Worm (Caenorhabditis elegans): Measurements from ENCODE around the gene C03B1.9.

The C03B1.9 gene

DNA sequence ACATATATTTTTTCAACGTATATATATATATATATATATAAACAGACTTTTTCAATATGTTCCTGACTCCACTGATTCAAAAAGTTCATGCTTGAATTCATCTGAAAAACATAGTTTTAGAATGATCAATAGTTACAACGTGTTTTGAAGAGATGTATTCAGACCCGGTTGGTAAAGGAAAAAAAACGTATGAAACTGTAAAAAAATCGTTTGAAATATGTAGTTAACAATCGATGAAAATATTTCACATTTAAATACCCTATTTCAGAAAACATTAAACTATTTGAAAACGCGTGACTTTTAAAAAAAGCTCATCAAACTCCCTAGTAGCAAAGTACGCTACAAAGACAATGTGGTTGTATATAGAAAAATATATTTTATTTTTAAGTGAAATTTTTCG lies 13.7 kb upstream of the C03B1.9 start, which contains the start of gene C03B1.14:
Gene C03B1.14, minus strand, starts transcription at position 101 of the 400 bp plus-strand sequence.
- TF ChIP-seq lin-15B (tag; optimal IDR thresholded peaks at IDR 0.05) = no peak
- no peak for TF ChIP-seq fkh-10 (GFP tag; optimal IDR thresholded peaks at IDR 0.05)
- TF ChIP-seq C16A3.4 (tag; optimal IDR thresholded peaks at IDR 0.05) = no peak
- TF ChIP-seq egl-27 (tag; optimal IDR thresholded peaks at IDR 0.05) = no peak
- no peak for TF ChIP-seq nhr-28 (tag; optimal IDR thresholded peaks at IDR 0.05)
- no peak for TF ChIP-seq ztf-4 (tag; optimal IDR thresholded peaks at IDR 0.05)
- no peak for TF ChIP-seq Y116A8C.19 (tag; optimal IDR thresholded peaks at IDR 0.05; ENCODE audit: borderline replicate concordance)
- no peak for TF ChIP-seq nhr-237 (tag; optimal IDR thresholded peaks at IDR 0.05)
- no peak for TF ChIP-seq unc-86 (tag; optimal IDR thresholded peaks at IDR 0.05)
- TF ChIP-seq rnt-1 (tag; optimal IDR thresholded peaks at IDR 0.05) = no peak
- TF ChIP-seq unc-98 (GFP tag; IDR thresholded peaks at IDR 0.05) = no peak
- TF ChIP-seq zip-4 (GFP tag; optimal IDR thresholded peaks at IDR 0.05) = no peak

ce11 chrX:6360077-6360476 lies 13.2 kb upstream of the C03B1.9 start:
- TF ChIP-seq mdl-1 (tag; optimal IDR thresholded peaks at IDR 0.05) (no peak), egl-13 (tag; optimal IDR thresholded peaks at IDR 0.05) (no peak), Y116A8C.19 (tag; optimal IDR thresholded peaks at IDR 0.05; ENCODE audit: borderline replicate concordance) (no peak), vab-15 (tag; optimal IDR thresholded peaks at IDR 0.05) (no peak), zip-4 (GFP tag; optimal IDR thresholded peaks at IDR 0.05) (no peak), C34B4.2 (tag; optimal IDR thresholded peaks at IDR 0.05) (no peak)

- TF ChIP-seq nhr-76 (tag; optimal IDR thresholded peaks at IDR 0.05) (no peak), jun-1 (tag; optimal IDR thresholded peaks at IDR 0.05) (no peak), alr-1 (tag; optimal IDR thresholded peaks at IDR 0.05; ENCODE audit: borderline replicate concordance) (no peak), tbx-2 (tag; optimal IDR thresholded peaks at IDR 0.05) (no peak), ceh-63 (GFP tag; optimal IDR thresholded peaks at IDR 0.05) (no peak), ztf-11 (tag; optimal IDR thresholded peaks at IDR 0.05) (no peak), F16B12.6 (tag; optimal IDR thresholded peaks at IDR 0.05) (no peak), nhr-90 (tag; optimal IDR thresholded peaks at IDR 0.05; ENCODE audit: poor library complexity) (no peak), ceh-90 (tag; optimal IDR thresholded peaks at IDR 0.05) (no peak), nhr-85 (tag) (no peak), nhr-19 (GFP tag; conservative IDR thresholded peaks at IDR 0.05) (no peak), aha-1 (tag; optimal IDR thresholded peaks at IDR 0.05) (no peak), efl-1 (optimal IDR thresholded peaks at IDR 0.05) (no peak), efl-1 (GFP tag; optimal IDR thresholded peaks at IDR 0.05 in 1 of 2) (no peak)
These were observed 10.9 kb upstream of the C03B1.9 start, which contains the start of gene C03B1.10 for ce11 chrX:6357772-6358171. Gene C03B1.10, minus strand, starts transcription at chrX:6357872.

DNA sequence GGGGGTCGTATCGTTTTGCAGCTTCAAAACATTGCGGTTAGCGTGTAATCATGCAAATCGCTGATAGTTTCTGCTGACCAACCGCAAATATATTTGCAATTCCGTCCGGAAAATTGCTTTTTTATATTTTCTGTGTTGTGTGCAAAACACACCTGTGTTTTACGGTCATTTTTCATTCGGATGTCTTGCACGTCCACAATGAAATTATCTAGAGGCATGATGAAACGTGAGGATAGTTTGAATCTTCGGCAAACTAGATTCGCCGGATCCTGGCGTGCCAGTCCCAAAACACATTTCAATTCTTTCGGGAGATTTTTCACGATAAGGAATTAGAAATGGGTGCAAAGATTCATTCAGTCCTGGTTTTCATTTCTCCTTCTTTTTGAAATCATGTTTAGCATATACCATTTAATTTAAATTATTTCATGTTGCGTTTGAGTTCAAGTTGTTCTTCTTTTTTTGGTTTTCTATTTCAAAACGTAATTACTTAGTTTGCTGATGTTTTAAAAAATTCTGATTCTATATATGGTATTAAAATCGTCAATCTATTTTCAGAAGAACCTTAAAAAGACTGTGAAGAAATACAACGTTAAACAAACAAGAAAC lies 8.2 kb upstream of the C03B1.9 start, which contains the start of gene C03B1.5:
Gene C03B1.5, plus strand, starts transcription at position 556 of the 606 bp plus-strand sequence.
- TF ChIP-seq nhr-76 (tag; optimal IDR thresholded peaks at IDR 0.05) (no peak), efl-1 (optimal IDR thresholded peaks at IDR 0.05) (no peak), efl-1 (GFP tag; optimal IDR thresholded peaks at IDR 0.05 in 1 of 2) (peak in 1 of 2 experiments; percentile 91), elt-2 (tag; optimal IDR thresholded peaks at IDR 0.05) (peak; percentile 15), vab-15 (tag; optimal IDR thresholded peaks at IDR 0.05) (no peak), sptf-1 (tag; optimal IDR thresholded peaks at IDR 0.05) (no peak)

- TF ChIP-seq fkh-4 (tag; optimal IDR thresholded peaks at IDR 0.05; ENCODE audit: borderline replicate concordance) (no peak), fkh-10 (GFP tag; optimal IDR thresholded peaks at IDR 0.05) (no peak), nhr-20 (tag; optimal IDR thresholded peaks at IDR 0.05) (peak; percentile 3), pag-3 (tag; optimal IDR thresholded peaks at IDR 0.05; ENCODE audit: borderline replicate concordance, insufficient read depth) (no peak), nhr-77 (tag; optimal IDR thresholded peaks at IDR 0.05) (no peak), sptf-1 (tag; optimal IDR thresholded peaks at IDR 0.05) (no peak), nhr-47 (tag; optimal IDR thresholded peaks at IDR 0.05) (no peak), unc-86 (tag; optimal IDR thresholded peaks at IDR 0.05) (no peak), sox-4 (tag; optimal IDR thresholded peaks at IDR 0.05) (peak; percentile 43), aha-1 (tag; optimal IDR thresholded peaks at IDR 0.05) (no peak), swsn-7 (tag; optimal IDR thresholded peaks at IDR 0.05) (no peak), fkh-8 (tag; optimal IDR thresholded peaks at IDR 0.05) (peak; percentile 78), lin-35 (GFP tag; optimal IDR thresholded peaks at IDR 0.05) (no peak), lsy-2 (tag; optimal IDR thresholded peaks at IDR 0.05) (no peak), zip-4 (GFP tag; optimal IDR thresholded peaks at IDR 0.05) (no peak), nhr-19 (GFP tag; conservative IDR thresholded peaks at IDR 0.05) (no peak), xbp-1 (tag; optimal IDR thresholded peaks at IDR 0.05) (peak; percentile 15), ceh-8 (GFP tag; optimal IDR thresholded peaks at IDR 0.05) (peak; percentile 60), C04F5.9 (tag; optimal IDR thresholded peaks at IDR 0.05) (no peak)
These were observed 6.8 kb upstream of the C03B1.9 start for ce11 chrX:6353763-6354162.
